Worm (Caenorhabditis elegans) whole organism, mixed stage, embryonic: Measurements from ENCODE around the gene R04E5.7.

Experiments used
- ces-1 ChIP-seq: fragments of 150-350 bp; optimal IDR thresholded peaks from 2 replicates; lab custom pipeline; 2014; ENCODE audit warnings: missing biosample characterization, missing genetic modification reagents, missing genetic modification characterization
- elt-1 ChIP-seq: sonication (generic microtip); optimal IDR thresholded peaks from 2 replicates; lab custom pipeline; 2017; ENCODE audit warnings: missing genetic modification characterization, mild to moderate bottlenecking, missing compliant biosample characterization, antibody characterized with exemption, moderate library complexity, borderline replicate concordance; ENCODE audit not compliant: insufficient read depth
- flh-1 ChIP-seq: fragments of 200-800 bp; sonication (Bioruptor generic); optimal IDR thresholded peaks from 2 replicates; lab custom pipeline; 2018; ENCODE audit warnings: mild to moderate bottlenecking, missing genetic modification characterization, moderate library complexity, missing compliant biosample characterization
- ham-2 ChIP-seq: fragments of 200-800 bp; sonication (Bioruptor generic); optimal IDR thresholded peaks from 2 replicates; lab custom pipeline; 2018; ENCODE audit warnings: mild to moderate bottlenecking, missing genetic modification characterization, missing compliant biosample characterization
- lin-13 ChIP-seq: fragments of 150-350 bp; optimal IDR thresholded peaks from 2 replicates; lab custom pipeline; 2014; ENCODE audit warnings: missing biosample characterization, missing genetic modification characterization
- lsy-2 ChIP-seq: fragments of 150-350 bp; optimal IDR thresholded peaks from 2 replicates; lab custom pipeline; 2014; ENCODE audit warnings: missing biosample characterization, missing genetic modification characterization
- nhr-12 ChIP-seq: fragments of 150-350 bp; optimal IDR thresholded peaks from 2 replicates; lab custom pipeline; 2014; ENCODE audit warnings: missing biosample characterization, missing genetic modification characterization
- nhr-237 ChIP-seq: fragments of 150-350 bp; optimal IDR thresholded peaks from 2 replicates; lab custom pipeline; 2014; ENCODE audit warnings: missing biosample characterization, missing genetic modification characterization
- pha-4 ChIP-seq: fragments of 150-350 bp; optimal IDR thresholded peaks from 2 replicates; lab custom pipeline; 2018; ENCODE audit warnings: missing biosample characterization, missing genetic modification reagents, missing genetic modification characterization
- snpc-4 ChIP-seq: fragments of 150-350 bp; optimal IDR thresholded peaks from 2 replicates; lab custom pipeline; 2014; ENCODE audit warnings: missing biosample characterization, missing genetic modification characterization
- unc-120 ChIP-seq: sonication (generic microtip); optimal IDR thresholded peaks from 2 replicates; lab custom pipeline; 2017; ENCODE audit warnings: missing genetic modification characterization, missing compliant biosample characterization; ENCODE audit not compliant: poor library complexity, severe bottlenecking
- unc-39 ChIP-seq: fragments of 150-350 bp; optimal IDR thresholded peaks from 2 replicates; lab custom pipeline; 2014; ENCODE audit warnings: missing biosample characterization, missing genetic modification characterization

DNA sequence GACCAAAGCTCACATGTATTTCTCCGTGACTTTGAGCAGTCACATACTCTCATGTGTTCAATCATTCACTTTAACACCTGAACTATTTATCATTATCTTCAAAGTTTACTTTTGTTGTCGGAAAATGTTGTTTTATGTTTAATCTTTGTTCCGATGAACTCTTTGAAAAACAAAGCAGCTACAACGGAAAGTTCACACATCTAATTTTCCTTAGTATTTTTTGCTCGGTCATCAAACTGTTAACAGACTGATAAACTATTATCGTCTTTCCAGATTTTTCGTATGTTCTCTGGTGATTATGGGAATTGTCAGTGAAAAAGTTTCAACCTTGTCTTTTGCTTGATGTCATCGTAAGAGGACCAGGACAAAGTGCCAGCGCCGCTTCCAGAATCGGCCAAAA is 41.1 kb downstream of the R04E5.7 start:
- TF ChIP-seq unc-120 (tag; lab: Kevin White, UChicago) = no peak
- no peak for TF ChIP-seq lsy-2 (tag; lab: Kevin White, UChicago)
- no peak for TF ChIP-seq flh-1 (GFP tag; lab: Kevin White, UChicago)
- TF ChIP-seq nhr-237 = no peak
- TF ChIP-seq lin-13 (tag; lab: Kevin White, UChicago) = no peak
- TF ChIP-seq pha-4 (tag; lab: Kevin White, UChicago) = no peak
- no peak for TF ChIP-seq elt-1 (tag; lab: Kevin White, UChicago)
- no peak for TF ChIP-seq nhr-12
- TF ChIP-seq snpc-4 (tag; lab: Kevin White, UChicago) = no peak
- no peak for TF ChIP-seq ham-2
- TF ChIP-seq ces-1 = no peak
- no peak for TF ChIP-seq unc-39 (tag; lab: Kevin White, UChicago)
